Fruit fly (Drosophila melanogaster) whole organism, embryonic: Measurements from ENCODE around the gene ovm.

ENCODE experiments used
- Awh ChIP-seq: fragments of 200-800 bp; sonication (Bioruptor generic); IDR thresholded peaks from 2 replicates; pipeline ENCODE4, ENCODE4 v1.3.6; 2022; ENCODE audit warnings: missing biosample characterization, missing genetic modification characterization
- Bgb ChIP-seq: fragments of 200-800 bp; sonication (Bioruptor generic); IDR thresholded peaks from 2 replicates; pipeline ENCODE4 v1.3.6; 2022; ENCODE audit warnings: missing biosample characterization, missing genetic modification characterization; ENCODE audit not compliant: partially characterized antibody
- CG10431 ChIP-seq: fragments of 200-800 bp; sonication (Bioruptor generic); optimal IDR thresholded peaks from 3 replicates; lab custom pipeline; 2018; ENCODE audit warnings: missing biosample characterization, mild to moderate bottlenecking, missing genetic modification characterization
- CG11398 ChIP-seq: fragments of 200-800 bp; sonication (Bioruptor generic); optimal IDR thresholded peaks from 2 replicates; lab custom pipeline; 2016; ENCODE audit warnings: missing biosample characterization, missing genetic modification characterization
- CG11696 ChIP-seq: fragments of 200-800 bp; sonication (Bioruptor generic); IDR thresholded peaks from 2 replicates; pipeline ENCODE4 v1.3.6; 2022; ENCODE audit warnings: missing biosample characterization, missing genetic modification characterization
- CG12391 ChIP-seq: fragments of 200-800 bp; sonication (Bioruptor generic); optimal IDR thresholded peaks from 3 replicates; lab custom pipeline; 2018; ENCODE audit warnings: missing biosample characterization, mild to moderate bottlenecking, missing genetic modification characterization, moderate library complexity
- CG14860 ChIP-seq: fragments of 200-800 bp; sonication (Bioruptor generic); IDR thresholded peaks from 3 replicates; pipeline ENCODE4 v1.3.6; 2022; ENCODE audit warnings: missing biosample characterization, missing genetic modification characterization; ENCODE audit not compliant: partially characterized antibody
- CG15269 ChIP-seq: fragments of 200-800 bp; sonication (Bioruptor generic); optimal IDR thresholded peaks from 2 replicates; lab custom pipeline; 2018; ENCODE audit warnings: missing biosample characterization, mild to moderate bottlenecking, missing genetic modification characterization, moderate library complexity
- CG16863 ChIP-seq: fragments of 200-800 bp; sonication (Bioruptor generic); optimal IDR thresholded peaks from 3 replicates; lab custom pipeline; 2016; ENCODE audit warnings: missing biosample characterization, missing genetic modification characterization
- CG17912 ChIP-seq: fragments of 200-800 bp; sonication (Bioruptor generic); optimal IDR thresholded peaks from 2 replicates; lab custom pipeline; 2018; ENCODE audit warnings: missing biosample characterization, mild to moderate bottlenecking, missing genetic modification characterization
- CG2120 ChIP-seq: fragments of 200-800 bp; sonication (Bioruptor generic); optimal IDR thresholded peaks from 3 replicates; lab custom pipeline; 2016; ENCODE audit warnings: missing biosample characterization, missing genetic modification characterization
- CG2202 ChIP-seq: fragments of 200-800 bp; sonication (Bioruptor generic); optimal IDR thresholded peaks from 2 replicates; lab custom pipeline; 2018; ENCODE audit warnings: missing biosample characterization, mild to moderate bottlenecking, missing genetic modification characterization
- CG32767 ChIP-seq: fragments of 200-800 bp; sonication (Bioruptor generic); IDR thresholded peaks from 2 replicates; pipeline ENCODE4 v1.3.6; 2022; ENCODE audit warnings: missing biosample characterization, missing genetic modification characterization
- CG34224 ChIP-seq: fragments of 200-800 bp; sonication (Bioruptor generic); IDR thresholded peaks from 3 replicates; pipeline ENCODE4 v1.3.6; 2022; ENCODE audit warnings: missing biosample characterization, missing genetic modification characterization; ENCODE audit not compliant: partially characterized antibody
- CG4282 ChIP-seq: fragments of 200-800 bp; sonication (Bioruptor generic); optimal IDR thresholded peaks from 2 replicates; lab custom pipeline; 2016; ENCODE audit warnings: missing biosample characterization, missing genetic modification characterization
- CG7928 ChIP-seq: fragments of 200-800 bp; sonication (Bioruptor generic); optimal IDR thresholded peaks from 2 replicates; lab custom pipeline; 2017; ENCODE audit warnings: missing biosample characterization, mild to moderate bottlenecking, missing genetic modification characterization
- CkIIα-i1 ChIP-seq: fragments of 200-800 bp; sonication (Bioruptor generic); IDR thresholded peaks from 2 replicates; pipeline ENCODE4 v1.3.6; 2022; ENCODE audit warnings: missing biosample characterization, missing genetic modification characterization
- D19A ChIP-seq: fragments of 200-800 bp; optimal IDR thresholded peaks from 3 replicates; lab custom pipeline; 2019; ENCODE audit warnings: missing biosample characterization, mild to moderate bottlenecking, missing genetic modification characterization, moderate library complexity
- Dll ChIP-seq: fragments of 200-800 bp; sonication (Bioruptor generic); IDR thresholded peaks from 4 replicates; pipeline ENCODE4 v1.3.6; 2022; ENCODE audit warnings: missing biosample characterization, missing genetic modification characterization; ENCODE audit not compliant: partially characterized antibody
- E2f1 ChIP-seq: fragments of 200-800 bp; sonication (Bioruptor generic); IDR thresholded peaks from 2 replicates; pipeline ENCODE4 v1.3.6; 2022; ENCODE audit warnings: missing biosample characterization, missing genetic modification characterization
- Ets97D ChIP-seq: fragments of 200-800 bp; sonication (Bioruptor generic); optimal IDR thresholded peaks from 3 replicates; lab custom pipeline; 2016; ENCODE audit warnings: missing biosample characterization, missing genetic modification characterization
- Fer1 ChIP-seq: fragments of 200-800 bp; sonication (Bioruptor generic); optimal IDR thresholded peaks from 2 replicates; lab custom pipeline; 2017; ENCODE audit warnings: missing biosample characterization, mild to moderate bottlenecking, missing genetic modification characterization
- Fer2 ChIP-seq: fragments of 200-800 bp; sonication (Bioruptor generic); optimal IDR thresholded peaks from 2 replicates; lab custom pipeline; 2018; ENCODE audit warnings: missing biosample characterization, mild to moderate bottlenecking, missing genetic modification characterization, moderate library complexity
- HmgZ ChIP-seq: fragments of 200-800 bp; sonication (Bioruptor generic); optimal IDR thresholded peaks from 2 replicates; lab custom pipeline; 2018; ENCODE audit warnings: missing biosample characterization, mild to moderate bottlenecking, missing genetic modification characterization
- Hmr ChIP-seq: fragments of 200-800 bp; sonication (Bioruptor generic); optimal IDR thresholded peaks from 3 replicates; lab custom pipeline; 2017; ENCODE audit warnings: mild to moderate bottlenecking, missing biosample characterization, missing genetic modification reagents, missing genetic modification characterization
- MBD-R2 ChIP-seq: fragments of 200-800 bp; sonication (Bioruptor generic); IDR thresholded peaks from 2 replicates; pipeline ENCODE4 v1.3.6; 2022; ENCODE audit warnings: missing biosample characterization, missing genetic modification characterization
- MTF-1 ChIP-seq: fragments of 200-800 bp; sonication (Bioruptor generic); optimal IDR thresholded peaks from 2 replicates; lab custom pipeline; 2018; ENCODE audit warnings: missing biosample characterization, mild to moderate bottlenecking, missing genetic modification characterization, borderline replicate concordance
- Mad ChIP-seq: fragments of 200-800 bp; sonication (Bioruptor generic); optimal IDR thresholded peaks from 2 replicates; lab custom pipeline; 2016; ENCODE audit warnings: missing biosample characterization, missing genetic modification characterization
- NC2α ChIP-seq: fragments of 200-800 bp; sonication (Bioruptor generic); optimal IDR thresholded peaks from 2 replicates; lab custom pipeline; 2016; ENCODE audit warnings: missing biosample characterization, missing genetic modification characterization
- NK7.1 ChIP-seq: fragments of 200-800 bp; sonication (Bioruptor generic); optimal IDR thresholded peaks from 3 replicates; lab custom pipeline; 2016; ENCODE audit warnings: missing biosample characterization, missing genetic modification characterization
- Rx ChIP-seq: fragments of 200-800 bp; sonication (Bioruptor generic); IDR thresholded peaks from 2 replicates; pipeline ENCODE4 v1.3.6; 2022; ENCODE audit warnings: missing biosample characterization, missing genetic modification characterization
- Six4 ChIP-seq: fragments of 200-800 bp; sonication (Bioruptor generic); optimal IDR thresholded peaks from 2 replicates; lab custom pipeline; 2016; ENCODE audit warnings: missing biosample characterization, missing genetic modification characterization
- Spps ChIP-seq: fragments of 200-800 bp; sonication (Bioruptor generic); optimal IDR thresholded peaks from 2 replicates; lab custom pipeline; 2018; ENCODE audit warnings: missing biosample characterization, mild to moderate bottlenecking, missing genetic modification characterization
- YL-1 ChIP-seq: fragments of 200-800 bp; sonication (Bioruptor generic); optimal IDR thresholded peaks from 3 replicates; lab custom pipeline; 2017; ENCODE audit warnings: missing biosample characterization, mild to moderate bottlenecking, missing genetic modification characterization
- bbx ChIP-seq: fragments of 200-800 bp; sonication (Bioruptor generic); IDR thresholded peaks from 2 replicates; pipeline ENCODE4 v1.3.6; 2022; ENCODE audit warnings: missing biosample characterization, missing genetic modification characterization; ENCODE audit not compliant: partially characterized antibody
- bigmax ChIP-seq: fragments of 200-800 bp; sonication (Bioruptor generic); optimal IDR thresholded peaks from 2 replicates; lab custom pipeline; 2018; ENCODE audit warnings: missing biosample characterization, mild to moderate bottlenecking, missing genetic modification characterization
- cg ChIP-seq: fragments of 200-800 bp; sonication (Bioruptor generic); optimal IDR thresholded peaks from 3 replicates; lab custom pipeline; 2019; ENCODE audit warnings: missing biosample characterization, mild to moderate bottlenecking, missing genetic modification characterization, moderate library complexity
- gsb ChIP-seq: fragments of 200-800 bp; sonication (Bioruptor generic); IDR thresholded peaks from 2 replicates; pipeline ENCODE4 v1.3.6; 2022; ENCODE audit warnings: missing biosample characterization, missing genetic modification characterization
- her ChIP-seq: fragments of 200-800 bp; sonication (Bioruptor generic); optimal IDR thresholded peaks from 2 replicates; lab custom pipeline; 2016; ENCODE audit warnings: missing biosample characterization, missing genetic modification characterization
- jigr1 ChIP-seq: fragments of 200-800 bp; sonication (Bioruptor generic); IDR thresholded peaks from 3 replicates; pipeline ENCODE4 v1.3.6; 2022; ENCODE audit warnings: missing biosample characterization, missing genetic modification characterization
- nerfin-1 ChIP-seq: fragments of 200-800 bp; sonication (Bioruptor generic); optimal IDR thresholded peaks from 3 replicates; lab custom pipeline; 2019; ENCODE audit warnings: missing biosample characterization, mild to moderate bottlenecking, missing genetic modification characterization, moderate library complexity
- nom ChIP-seq: fragments of 200-800 bp; sonication (Bioruptor generic); optimal IDR thresholded peaks from 2 replicates; lab custom pipeline; 2017; ENCODE audit warnings: missing biosample characterization, missing genetic modification characterization, mild to moderate bottlenecking, moderate library complexity, missing genetic modification reagents
- org-1 ChIP-seq: fragments of 200-800 bp; sonication (Bioruptor generic); optimal IDR thresholded peaks from 2 replicates; lab custom pipeline; 2017; ENCODE audit warnings: missing biosample characterization, missing genetic modification characterization
- otp ChIP-seq: fragments of 200-800 bp; sonication (Bioruptor generic); IDR thresholded peaks from 3 replicates; pipeline ENCODE4, ENCODE4 v1.3.6; 2022; ENCODE audit warnings: missing biosample characterization, missing genetic modification characterization
- p53 ChIP-seq: fragments of 200-800 bp; sonication (Bioruptor generic); optimal IDR thresholded peaks from 2 replicates; lab custom pipeline; 2016; ENCODE audit warnings: missing biosample characterization, missing genetic modification characterization
- slou ChIP-seq: fragments of 200-800 bp; sonication (Bioruptor generic); optimal IDR thresholded peaks from 3 replicates; lab custom pipeline; 2016; ENCODE audit warnings: missing biosample characterization, missing genetic modification characterization
- so ChIP-seq: fragments of 200-800 bp; sonication (Bioruptor generic); IDR thresholded peaks from 3 replicates; pipeline ENCODE4 v1.3.6; 2022; ENCODE audit warnings: missing biosample characterization, missing genetic modification characterization
- sug ChIP-seq: fragments of 200-800 bp; optimal IDR thresholded peaks from 2 replicates; lab custom pipeline; 2019; ENCODE audit warnings: missing biosample characterization, mild to moderate bottlenecking, missing genetic modification characterization, moderate library complexity
- tll ChIP-seq, 2 experiments: fragments of 200-800 bp in 1 of 2; fragments of >200 bp in 1 of 2; sonication (Bioruptor generic) in 1 of 2; optimal IDR thresholded peaks; 2 replicates each; lab custom pipeline; 2017 to 2019; ENCODE audit warnings: missing biosample characterization in 2 of 2, missing genetic modification characterization in 2 of 2, mild to moderate bottlenecking in 1 of 2, moderate library complexity in 1 of 2
- twi ChIP-seq: fragments of 200-800 bp; optimal IDR thresholded peaks from 2 replicates; lab custom pipeline; 2019; ENCODE audit warnings: missing biosample characterization, mild to moderate bottlenecking, missing genetic modification characterization, moderate library complexity
- vvl ChIP-seq: fragments of 200-800 bp; sonication (Bioruptor generic); IDR thresholded peaks from 2 replicates; pipeline ENCODE4 v1.3.6; 2022; ENCODE audit warnings: missing biosample characterization, missing genetic modification characterization

The ovm gene

DNA sequence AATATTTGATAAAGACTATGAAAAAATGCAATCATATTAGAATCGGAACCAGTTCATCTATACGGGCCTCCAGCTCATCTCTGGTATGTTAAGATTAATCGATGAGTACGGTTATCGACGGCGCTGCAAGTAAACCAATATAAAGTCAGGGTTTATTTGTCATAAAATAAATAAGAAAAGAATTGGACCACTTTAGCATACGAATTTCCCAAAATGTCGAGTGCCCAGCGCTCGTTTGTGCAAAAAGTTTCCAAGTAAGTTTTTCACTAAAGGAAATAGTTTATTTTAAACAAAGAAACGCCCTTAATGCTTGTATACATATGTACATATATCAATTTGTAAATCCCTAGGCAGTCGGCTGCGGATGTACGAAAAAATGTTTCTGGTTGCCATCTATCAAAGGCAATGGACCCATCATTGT lies 46.1 kb downstream of the ovm start, which contains the start of gene Zir:
Gene Zir, plus strand, starts transcription at position 101 of the 421 bp plus-strand sequence.
- TF ChIP-seq jigr1 (GFP tag; lab: Robert Waterston, UW) (no peak), Spps (no peak), CG16863 (GFP tag; lab: Kevin White, UChicago) (no peak), org-1 (no peak), CG15269 (no peak), nom (peak; percentile 17), CG14860 (peak; percentile 48; the same call in 1 of the 3 replicates), otp (GFP tag; lab: Robert Waterston, UW) (no peak), so (GFP tag; lab: Robert Waterston, UW) (no peak), CG4282 (no peak), cg (GFP tag; lab: Kevin White, UChicago) (no peak), bigmax (GFP tag; lab: Kevin White, UChicago) (no peak), Six4 (GFP tag; lab: Kevin White, UChicago) (no peak), vvl (peak; percentile 45; the same call in 1 of the 2 replicates), Hmr (GFP tag; lab: Kevin White, UChicago) (no peak), bbx (GFP tag; lab: Robert Waterston, UW) (peak; percentile 80), Ets97D (GFP tag; lab: Kevin White, UChicago) (peak; percentile 36), Mad (GFP tag; lab: Kevin White, UChicago) (no peak), Fer2 (tag; lab: Kevin White, UChicago) (no peak), sug (tag; lab: Kevin White, UChicago) (peak; percentile 20), Bgb (peak; percentile 78), D19A (tag; lab: Kevin White, UChicago) (no peak), CG11696 (GFP tag; lab: Robert Waterston, UW) (no peak), Awh (no peak), CG11398 (GFP tag; lab: Kevin White, UChicago) (no peak), Dll (GFP tag; lab: Robert Waterston, UW) (peak; percentile 66; the same call in 2 of the 4 replicates), NK7.1 (GFP tag; lab: Kevin White, UChicago) (no peak), MBD-R2 (GFP tag; lab: Robert Waterston, UW) (peak; percentile 35; the same call in 1 of the 2 replicates), CG2120 (GFP tag; lab: Kevin White, UChicago) (peak; percentile 49), CG7928 (GFP tag; lab: Kevin White, UChicago) (peak; percentile 7), Fer1 (GFP tag; lab: Kevin White, UChicago) (peak; percentile 42), CG17912 (GFP tag; lab: Kevin White, UChicago) (peak; percentile 34), CG2202 (tag; lab: Kevin White, UChicago) (no peak), gsb (GFP tag; lab: Robert Waterston, UW) (no peak), CG12391 (tag; lab: Kevin White, UChicago) (peak; percentile 39), p53 (GFP tag; lab: Kevin White, UChicago) (no peak), MTF-1 (GFP tag; lab: Kevin White, UChicago) (no peak), E2f1 (GFP tag; lab: Robert Waterston, UW) (no peak), CG32767 (GFP tag; lab: Robert Waterston, UW) (no peak), YL-1 (GFP tag; lab: Kevin White, UChicago) (peak; percentile 40), nerfin-1 (peak; percentile 4), CG34224 (GFP tag; lab: Robert Waterston, UW) (peak; percentile 66), CkIIα-i1 (GFP tag; lab: Robert Waterston, UW) (no peak), twi (no peak), Rx (GFP tag; lab: Robert Waterston, UW) (no peak), CG10431 (GFP tag; lab: Kevin White, UChicago) (no peak), NC2α (GFP tag; lab: Kevin White, UChicago) (no peak), slou (GFP tag; lab: Kevin White, UChicago) (no peak), her (no peak), tll (GFP tag; optimal IDR thresholded peaks at IDR 0.05; lab: Kevin White, UChicago) (no peak), HmgZ (tag; lab: Kevin White, UChicago) (peak; percentile 35)
